Worm (Caenorhabditis elegans) whole organism, L1 larva: ENCODE measurements around the gene clu-1.

Experiments
- aha-1 ChIP-seq: fragments of 150-350 bp; optimal IDR thresholded peaks from 2 replicates; lab custom pipeline; 2014; ENCODE audit warnings: missing biosample characterization, missing genetic modification characterization
- ama-1 ChIP-seq: fragments of 150-350 bp; optimal IDR thresholded peaks from 2 replicates; lab custom pipeline; 2014
- lsy-2 ChIP-seq, 2 experiments: fragments of 150-350 bp; optimal IDR thresholded peaks; 2 replicates each; lab custom pipeline; 2014; ENCODE audit warnings: missing biosample characterization in 2 of 2, missing genetic modification characterization in 2 of 2
- nhr-237 ChIP-seq: fragments of 150-350 bp; optimal IDR thresholded peaks from 2 replicates; lab custom pipeline; 2014; ENCODE audit warnings: missing biosample characterization, missing genetic modification characterization
- nhr-77 ChIP-seq: fragments of 150-350 bp; optimal IDR thresholded peaks from 2 replicates; lab custom pipeline; 2014; ENCODE audit warnings: missing biosample characterization, missing genetic modification characterization

DNA sequence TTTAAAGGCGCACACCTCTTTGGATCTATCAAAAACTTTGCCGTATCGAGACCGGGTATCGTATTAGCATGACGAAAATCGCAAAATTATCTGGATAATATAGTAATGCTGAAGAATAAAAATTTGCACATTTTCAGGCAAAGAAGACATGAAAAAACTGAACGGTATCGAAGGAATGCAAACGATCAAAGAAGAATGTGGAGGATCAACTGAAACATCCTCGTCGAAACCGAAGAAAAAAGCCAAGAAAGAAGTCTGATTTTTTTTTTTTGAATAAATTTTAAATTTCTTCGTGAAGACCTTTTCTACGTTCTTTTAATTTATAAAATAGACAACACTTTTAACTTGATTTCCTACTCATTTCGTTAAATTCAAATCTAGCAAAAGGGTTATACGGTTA, 23.6 kb upstream of the clu-1 start, which contains the start of gene ZK1098.12:
- TF ChIP-seq nhr-237: no peak
- TF ChIP-seq lsy-2 (tag; optimal IDR thresholded peaks at IDR 0.05; lab: Kevin White, UChicago): no peak
- TF ChIP-seq nhr-77 (tag; lab: Kevin White, UChicago): no peak
- TF ChIP-seq ama-1 (lab: Kevin White, UChicago): no peak
- TF ChIP-seq aha-1: no peak
